Worm (Caenorhabditis elegans): Measurements from ENCODE around the gene F41C3.8.
A peak's percentile ranks its signal among the peaks of the same experiment; 100 is the strongest.

The F41C3.8 gene

ce11 chrII:4752257-4752728, 36.4 kb downstream of the F41C3.8 start, which contains the start of gene F41C3.1:
F41C3.1 (plus strand) TSS chrII:4752307.
- TF ChIP-seq nhr-85 (tag) = peak; percentile 8
- TF ChIP-seq lsy-2 (tag; optimal IDR thresholded peaks at IDR 0.05) = no peak
- no peak for TF ChIP-seq nhr-11 (tag; optimal IDR thresholded peaks at IDR 0.05)
- no peak for TF ChIP-seq nhr-71 (tag; optimal IDR thresholded peaks at IDR 0.05)

ce11 chrII:4753133-4753532, 37.3 kb downstream of the F41C3.8 start, which contains the start of gene C27D9.1:
C27D9.1 (plus strand) TSS chrII:4753413.
- TF ChIP-seq nhr-19 (GFP tag; conservative IDR thresholded peaks at IDR 0.05) (no peak), nhr-84 (tag; optimal IDR thresholded peaks at IDR 0.05) (no peak), skn-1 (tag; optimal IDR thresholded peaks at IDR 0.05) (no peak), hlh-4 (tag; optimal IDR thresholded peaks at IDR 0.05) (no peak), zag-1 (tag; optimal IDR thresholded peaks at IDR 0.05) (no peak), nhr-76 (tag; optimal IDR thresholded peaks at IDR 0.05) (no peak), nhr-237 (tag; optimal IDR thresholded peaks at IDR 0.05) (no peak), blmp-1 (tag; optimal IDR thresholded peaks at IDR 0.05) (no peak), ets-5 (GFP tag; IDR thresholded peaks at IDR 0.05) (no peak), rnt-1 (tag; optimal IDR thresholded peaks at IDR 0.05) (no peak), snpc-4 (tag; optimal IDR thresholded peaks at IDR 0.05) (no peak)

- no peak for TF ChIP-seq ztf-4 (tag; optimal IDR thresholded peaks at IDR 0.05)
Measured at ce11 chrII:4755654-4756053, 39.8 kb downstream of the F41C3.8 start.

- TF ChIP-seq nhr-19 (GFP tag; conservative IDR thresholded peaks at IDR 0.05) = no peak
- no peak for TF ChIP-seq efl-1 (optimal IDR thresholded peaks at IDR 0.05)
- TF ChIP-seq efl-1 (GFP tag; optimal IDR thresholded peaks at IDR 0.05 in 1 of 2) = no peak
- no peak for TF ChIP-seq xbp-1 (tag; optimal IDR thresholded peaks at IDR 0.05)
- TF ChIP-seq C04F5.9 (tag; optimal IDR thresholded peaks at IDR 0.05) = no peak
- no peak for TF ChIP-seq nhr-77 (tag; optimal IDR thresholded peaks at IDR 0.05)
- TF ChIP-seq hlh-17 (GFP tag; optimal IDR thresholded peaks at IDR 0.05; ENCODE audit: borderline replicate concordance) = no peak
- TF ChIP-seq tlp-1 (tag; optimal IDR thresholded peaks at IDR 0.05) = no peak
- no peak for TF ChIP-seq mab-9 (GFP tag; IDR thresholded peaks at IDR 0.05)
- no peak for TF ChIP-seq unc-98 (GFP tag; IDR thresholded peaks at IDR 0.05)
- no peak for TF ChIP-seq nhr-71 (tag; optimal IDR thresholded peaks at IDR 0.05)
- TF ChIP-seq pqm-1 (tag; optimal IDR thresholded peaks at IDR 0.05) = no peak
- TF ChIP-seq hpl-2 (GFP tag; optimal IDR thresholded peaks at IDR 0.05) = no peak
- TF ChIP-seq egl-27 (tag; optimal IDR thresholded peaks at IDR 0.05) = no peak
- no peak for TF ChIP-seq nhr-84 (tag; optimal IDR thresholded peaks at IDR 0.05)
- TF ChIP-seq nhr-47 (tag; optimal IDR thresholded peaks at IDR 0.05) = no peak
- no peak for TF ChIP-seq jun-1 (tag; optimal IDR thresholded peaks at IDR 0.05)
- TF ChIP-seq nhr-28 (tag; optimal IDR thresholded peaks at IDR 0.05) = no peak
- TF ChIP-seq isw-1 (GFP tag; IDR thresholded peaks at IDR 0.05) = no peak
- TF ChIP-seq ceh-82 (tag; optimal IDR thresholded peaks at IDR 0.05) = no peak
Measured at ce11 chrII:4756751-4757150, 40.9 kb downstream of the F41C3.8 start, which contains the start of gene C27D9.2. C27D9.2 (minus strand) TSS chrII:4756851.

ce11 chrII:4758462-4758861, 42.6 kb downstream of the F41C3.8 start, which contains the start of gene F26G1.3:
F26G1.3 (plus strand) TSS chrII:4758762.
- TF ChIP-seq blmp-1 (tag; optimal IDR thresholded peaks at IDR 0.05) = no peak
- no peak for TF ChIP-seq fkh-10 (GFP tag; optimal IDR thresholded peaks at IDR 0.05)
- TF ChIP-seq dpl-1 (GFP tag; optimal IDR thresholded peaks at IDR 0.05) = no peak
- TF ChIP-seq lin-13 (GFP tag; optimal IDR thresholded peaks at IDR 0.05) = no peak
- TF ChIP-seq pag-3 (tag; optimal IDR thresholded peaks at IDR 0.05; ENCODE audit: borderline replicate concordance, insufficient read depth) = no peak
- no peak for TF ChIP-seq ceh-88 (GFP tag; IDR thresholded peaks at IDR 0.05)
- TF ChIP-seq zip-4 (GFP tag; optimal IDR thresholded peaks at IDR 0.05) = no peak
- no peak for TF ChIP-seq snu-23 (GFP tag; optimal IDR thresholded peaks at IDR 0.05)
- no peak for TF ChIP-seq sup-37 (GFP tag; optimal IDR thresholded peaks at IDR 0.05)
- no peak for TF ChIP-seq efl-1 (optimal IDR thresholded peaks at IDR 0.05)
- TF ChIP-seq efl-1 (GFP tag; optimal IDR thresholded peaks at IDR 0.05 in 1 of 2) = no peak
- no peak for TF ChIP-seq irx-1 (tag; optimal IDR thresholded peaks at IDR 0.05)
- TF ChIP-seq lin-39 (tag; optimal IDR thresholded peaks at IDR 0.05) = no peak
- TF ChIP-seq pax-3 (tag; optimal IDR thresholded peaks at IDR 0.05) = no peak
- no peak for TF ChIP-seq swsn-7 (tag; optimal IDR thresholded peaks at IDR 0.05)
- no peak for TF ChIP-seq unc-30 (tag; optimal IDR thresholded peaks at IDR 0.05)
- no peak for TF ChIP-seq nhr-76 (tag; optimal IDR thresholded peaks at IDR 0.05)
- no peak for TF ChIP-seq nhr-11 (tag; optimal IDR thresholded peaks at IDR 0.05)
- no peak for TF ChIP-seq grh-1 (GFP tag; IDR thresholded peaks at IDR 0.05)
- TF ChIP-seq C16A3.4 (tag; optimal IDR thresholded peaks at IDR 0.05) = no peak
- no peak for TF ChIP-seq zag-1 (tag; optimal IDR thresholded peaks at IDR 0.05)
